Fruit fly (Drosophila melanogaster): Measurements from ENCODE around the gene Cpr67Fa1.

Cpr67Fa1 gene

dm6 chr3L:10860042-10860643 lies 29.6 kb upstream of the Cpr67Fa1 start:
- TF ChIP-seq psq (optimal IDR thresholded peaks at IDR 0.05) = no peak
- TF ChIP-seq Dll (optimal IDR thresholded peaks at IDR 0.05) = no peak
- no peak for TF ChIP-seq CG8478 (optimal IDR thresholded peaks at IDR 0.05)
- TF ChIP-seq usp (GFP tag; optimal IDR thresholded peaks at IDR 0.05) = no peak
- no peak for TF ChIP-seq pan (optimal IDR thresholded peaks at IDR 0.05)
- TF ChIP-seq EcR (GFP tag; optimal IDR thresholded peaks at IDR 0.05) = no peak

dm6 chr3L:10861657-10862543 lies 27.9 kb upstream of the Cpr67Fa1 start:
- TF ChIP-seq usp (GFP tag; optimal IDR thresholded peaks at IDR 0.05) = no peak
- no peak for TF ChIP-seq pan (optimal IDR thresholded peaks at IDR 0.05)
- no peak for TF ChIP-seq psq (optimal IDR thresholded peaks at IDR 0.05)
- TF ChIP-seq EcR (GFP tag; optimal IDR thresholded peaks at IDR 0.05) = no peak
- no peak for TF ChIP-seq Dll (optimal IDR thresholded peaks at IDR 0.05)
- TF ChIP-seq CG8478 (optimal IDR thresholded peaks at IDR 0.05) = no peak

- no peak for TF ChIP-seq psq (optimal IDR thresholded peaks at IDR 0.05)
- TF ChIP-seq Dll (optimal IDR thresholded peaks at IDR 0.05) = no peak
- TF ChIP-seq CG8478 (optimal IDR thresholded peaks at IDR 0.05) = no peak
- TF ChIP-seq EcR (GFP tag; optimal IDR thresholded peaks at IDR 0.05) = no peak
These were observed 27.0 kb upstream of the Cpr67Fa1 start for dm6 chr3L:10862544-10863474.

dm6 chr3L:10863925-10864324 lies 25.9 kb upstream of the Cpr67Fa1 start:
- TF ChIP-seq usp (GFP tag; optimal IDR thresholded peaks at IDR 0.05) = no peak
- no peak for TF ChIP-seq pan (optimal IDR thresholded peaks at IDR 0.05)
- TF ChIP-seq Dll (optimal IDR thresholded peaks at IDR 0.05) = no peak
- TF ChIP-seq EcR (GFP tag; optimal IDR thresholded peaks at IDR 0.05) = no peak
- no peak for TF ChIP-seq CG8478 (optimal IDR thresholded peaks at IDR 0.05)
- no peak for TF ChIP-seq psq (optimal IDR thresholded peaks at IDR 0.05)

dm6 chr3L:10866633-10867379 lies 23.0 kb upstream of the Cpr67Fa1 start:
- TF ChIP-seq CG8478 (optimal IDR thresholded peaks at IDR 0.05) = no peak
- no peak for TF ChIP-seq pan (optimal IDR thresholded peaks at IDR 0.05)
- TF ChIP-seq usp (GFP tag; optimal IDR thresholded peaks at IDR 0.05) = no peak
- TF ChIP-seq EcR (GFP tag; optimal IDR thresholded peaks at IDR 0.05) = no peak
- TF ChIP-seq psq (optimal IDR thresholded peaks at IDR 0.05) = no peak
- no peak for TF ChIP-seq Dll (optimal IDR thresholded peaks at IDR 0.05)

dm6 chr3L:10867380-10867648 lies 22.5 kb upstream of the Cpr67Fa1 start:
- TF ChIP-seq psq (optimal IDR thresholded peaks at IDR 0.05) (no peak), Dll (optimal IDR thresholded peaks at IDR 0.05) (no peak), EcR (GFP tag; optimal IDR thresholded peaks at IDR 0.05) (no peak), usp (GFP tag; optimal IDR thresholded peaks at IDR 0.05) (no peak), pan (optimal IDR thresholded peaks at IDR 0.05) (no peak), CG8478 (optimal IDR thresholded peaks at IDR 0.05) (no peak)

dm6 chr3L:10867778-10868382 lies 21.9 kb upstream of the Cpr67Fa1 start:
- no peak for TF ChIP-seq CG8478 (optimal IDR thresholded peaks at IDR 0.05)
- no peak for TF ChIP-seq usp (GFP tag; optimal IDR thresholded peaks at IDR 0.05)
- no peak for TF ChIP-seq EcR (GFP tag; optimal IDR thresholded peaks at IDR 0.05)

- TF ChIP-seq psq (optimal IDR thresholded peaks at IDR 0.05) = no peak
- TF ChIP-seq CG8478 (optimal IDR thresholded peaks at IDR 0.05) = no peak
- TF ChIP-seq Dll (optimal IDR thresholded peaks at IDR 0.05) = no peak
- no peak for TF ChIP-seq EcR (GFP tag; optimal IDR thresholded peaks at IDR 0.05)
- no peak for TF ChIP-seq pan (optimal IDR thresholded peaks at IDR 0.05)
- no peak for TF ChIP-seq usp (GFP tag; optimal IDR thresholded peaks at IDR 0.05)
These were observed 20.6 kb upstream of the Cpr67Fa1 start for dm6 chr3L:10869144-10869543.

- TF ChIP-seq Dll (optimal IDR thresholded peaks at IDR 0.05) = no peak
- no peak for TF ChIP-seq CG8478 (optimal IDR thresholded peaks at IDR 0.05)
- TF ChIP-seq EcR (GFP tag; optimal IDR thresholded peaks at IDR 0.05) = no peak
- TF ChIP-seq psq (optimal IDR thresholded peaks at IDR 0.05) = no peak
- no peak for TF ChIP-seq usp (GFP tag; optimal IDR thresholded peaks at IDR 0.05)
These were observed 19.7 kb upstream of the Cpr67Fa1 start for dm6 chr3L:10870087-10870486.

- TF ChIP-seq psq (optimal IDR thresholded peaks at IDR 0.05) = no peak
- TF ChIP-seq CG8478 (optimal IDR thresholded peaks at IDR 0.05) = no peak
- TF ChIP-seq pan (optimal IDR thresholded peaks at IDR 0.05) = no peak
- TF ChIP-seq EcR (GFP tag; optimal IDR thresholded peaks at IDR 0.05) = no peak
- no peak for TF ChIP-seq Dll (optimal IDR thresholded peaks at IDR 0.05)
- TF ChIP-seq usp (GFP tag; optimal IDR thresholded peaks at IDR 0.05) = no peak
These were observed 18.3 kb upstream of the Cpr67Fa1 start for dm6 chr3L:10871534-10871933.

- TF ChIP-seq psq (optimal IDR thresholded peaks at IDR 0.05) (no peak), pan (optimal IDR thresholded peaks at IDR 0.05) (no peak), Dll (optimal IDR thresholded peaks at IDR 0.05) (no peak), EcR (GFP tag; optimal IDR thresholded peaks at IDR 0.05) (no peak), usp (GFP tag; optimal IDR thresholded peaks at IDR 0.05) (no peak), CG8478 (optimal IDR thresholded peaks at IDR 0.05) (no peak)
These were observed 13.8 kb upstream of the Cpr67Fa1 start for dm6 chr3L:10876036-10876435.

All from whole organism.